Fruit fly (Drosophila melanogaster) whole organism, adult: ENCODE data around the gene Plod.

Experiments used
- CG7045 ChIP-seq: fragments of 200-800 bp; sonication (Bioruptor generic); optimal IDR thresholded peaks from 2 replicates; lab custom pipeline; 2017; ENCODE audit warnings: missing biosample characterization, mild to moderate bottlenecking, missing genetic modification characterization
- Hr96 ChIP-seq: fragments of 200-800 bp; sonication (Bioruptor generic); optimal IDR thresholded peaks from 2 replicates; lab custom pipeline; 2016; ENCODE audit warnings: missing biosample characterization, missing genetic modification characterization

dm6 chr3L:11196860-11197259 lies 9.0 kb downstream of the Plod start:
- TF ChIP-seq Hr96 (GFP tag; lab: Kevin White, UChicago): no peak
- no peak for TF ChIP-seq CG7045
